Worm (Caenorhabditis elegans) whole organism, L2 larva: ENCODE results near the gene srz-38.

ENCODE experiments used
- C34F6.9 ChIP-seq: fragments of 150-350 bp; optimal IDR thresholded peaks from 2 replicates; lab custom pipeline; 2014; ENCODE audit warnings: missing biosample characterization, missing genetic modification characterization
- F13H6.1 ChIP-seq: sonication (generic microtip); optimal IDR thresholded peaks from 2 replicates; lab custom pipeline; 2016; ENCODE audit warnings: missing genetic modification characterization, missing compliant biosample characterization
- R02D3.7 ChIP-seq: fragments of 150-350 bp; optimal IDR thresholded peaks from 2 replicates; lab custom pipeline; 2014; ENCODE audit warnings: missing biosample characterization, missing genetic modification characterization
- Y55F3AM.14 ChIP-seq: fragments of 200-800 bp; sonication (Bioruptor generic); optimal IDR thresholded peaks from 2 replicates; lab custom pipeline; 2018; ENCODE audit warnings: mild to moderate bottlenecking, missing genetic modification characterization, missing compliant biosample characterization
- ZK546.5 ChIP-seq: sonication (generic microtip); optimal IDR thresholded peaks from 2 replicates; lab custom pipeline; 2017; ENCODE audit warnings: missing biosample characterization, missing genetic modification characterization
- alr-1 ChIP-seq: fragments of 150-350 bp; optimal IDR thresholded peaks from 2 replicates; lab custom pipeline; 2014; ENCODE audit warnings: missing biosample characterization, missing genetic modification characterization
- aly-2 ChIP-seq: fragments of 150-350 bp; optimal IDR thresholded peaks from 2 replicates; lab custom pipeline; 2014; ENCODE audit warnings: missing biosample characterization, missing genetic modification characterization
- ama-1 ChIP-seq: fragments of 150-350 bp; optimal IDR thresholded peaks from 2 replicates; lab custom pipeline; 2018; ENCODE audit warnings: inconsistent platforms
- blmp-1 ChIP-seq: sonication (generic microtip); optimal IDR thresholded peaks from 2 replicates; lab custom pipeline; 2017; ENCODE audit warnings: missing genetic modification characterization, mild to moderate bottlenecking, missing compliant biosample characterization, antibody characterized with exemption, moderate library complexity; ENCODE audit not compliant: insufficient read depth
- ceh-16 ChIP-seq: fragments of 150-350 bp; optimal IDR thresholded peaks from 2 replicates; lab custom pipeline; 2014; ENCODE audit warnings: missing biosample characterization, missing genetic modification characterization
- ceh-82 ChIP-seq: fragments of 150-350 bp; optimal IDR thresholded peaks from 2 replicates; lab custom pipeline; 2014; ENCODE audit warnings: missing biosample characterization, missing genetic modification characterization
- crh-2 ChIP-seq: sonication (generic microtip); optimal IDR thresholded peaks from 2 replicates; lab custom pipeline; 2017; ENCODE audit warnings: missing biosample characterization, missing genetic modification characterization
- dmd-4 ChIP-seq: sonication (generic microtip); optimal IDR thresholded peaks from 2 replicates; lab custom pipeline; 2017; ENCODE audit warnings: missing biosample characterization, missing genetic modification characterization
- elt-1 ChIP-seq: fragments of 150-350 bp; optimal IDR thresholded peaks from 2 replicates; lab custom pipeline; 2014; ENCODE audit warnings: missing biosample characterization, missing genetic modification characterization
- elt-3 ChIP-seq: sonication (generic microtip); optimal IDR thresholded peaks from 2 replicates; lab custom pipeline; 2017; ENCODE audit warnings: missing biosample characterization, missing genetic modification characterization
- gmeb-1 ChIP-seq: fragments of 150-350 bp; optimal IDR thresholded peaks from 2 replicates; lab custom pipeline; 2014; ENCODE audit warnings: missing biosample characterization, missing genetic modification characterization
- lsy-2 ChIP-seq, 2 experiments: fragments of 150-350 bp in 1 of 2; sonication (generic microtip) in 1 of 2; optimal IDR thresholded peaks; 2 replicates each; lab custom pipeline; 2014 to 2017; ENCODE audit warnings: missing biosample characterization in 2 of 2, missing genetic modification characterization in 2 of 2
- mab-5 ChIP-seq: fragments of 150-350 bp; optimal IDR thresholded peaks from 2 replicates; lab custom pipeline; 2014; ENCODE audit warnings: missing biosample characterization, missing genetic modification characterization
- mdl-1 ChIP-seq, 2 experiments: fragments of 150-350 bp in 1 of 2; sonication (generic microtip) in 1 of 2; optimal IDR thresholded peaks; 2 replicates each; lab custom pipeline; 2017; ENCODE audit warnings: missing biosample characterization in 2 of 2, missing genetic modification characterization in 2 of 2
- nhr-11 ChIP-seq: fragments of 150-350 bp; optimal IDR thresholded peaks from 2 replicates; lab custom pipeline; 2014; ENCODE audit warnings: missing biosample characterization, missing genetic modification characterization
- nhr-12 ChIP-seq: fragments of 150-350 bp; optimal IDR thresholded peaks from 2 replicates; lab custom pipeline; 2014; ENCODE audit warnings: missing biosample characterization, missing genetic modification characterization
- nhr-129 ChIP-seq: fragments of 150-350 bp; optimal IDR thresholded peaks from 2 replicates; lab custom pipeline; 2014; ENCODE audit warnings: missing biosample characterization, missing genetic modification characterization
- nhr-21 ChIP-seq: fragments of 150-350 bp; optimal IDR thresholded peaks from 2 replicates; lab custom pipeline; 2014; ENCODE audit warnings: missing biosample characterization, missing genetic modification characterization
- nhr-23 ChIP-seq: fragments of 150-350 bp; optimal IDR thresholded peaks from 2 replicates; lab custom pipeline; 2014; ENCODE audit warnings: missing biosample characterization, missing genetic modification reagents, missing genetic modification characterization
- nhr-237 ChIP-seq: fragments of 150-350 bp; optimal IDR thresholded peaks from 2 replicates; lab custom pipeline; 2014; ENCODE audit warnings: missing biosample characterization, missing genetic modification characterization
- nhr-25 ChIP-seq: fragments of 150-350 bp; sonication (generic microtip); optimal IDR thresholded peaks from 3 replicates; lab custom pipeline; 2014; ENCODE audit warnings: missing biosample characterization, missing genetic modification characterization
- nhr-6 ChIP-seq: fragments of 150-350 bp; optimal IDR thresholded peaks from 2 replicates; lab custom pipeline; 2014; ENCODE audit warnings: missing biosample characterization, missing genetic modification characterization
- nhr-77 ChIP-seq: fragments of 150-350 bp; optimal IDR thresholded peaks from 2 replicates; lab custom pipeline; 2014; ENCODE audit warnings: missing biosample characterization, missing genetic modification characterization
- peb-1 ChIP-seq: fragments of 150-350 bp; optimal IDR thresholded peaks from 2 replicates; lab custom pipeline; 2014; ENCODE audit warnings: missing biosample characterization, missing genetic modification characterization
- sem-4 ChIP-seq: fragments of 150-350 bp; optimal IDR thresholded peaks from 2 replicates; lab custom pipeline; 2014; ENCODE audit warnings: missing biosample characterization, missing genetic modification reagents, missing genetic modification characterization
- sma-9 ChIP-seq, 2 experiments: fragments of 150-350 bp in 1 of 2; sonication (generic microtip) in 1 of 2; optimal IDR thresholded peaks; 2 replicates each; lab custom pipeline; 2014 to 2016; ENCODE audit warnings: missing genetic modification characterization in 2 of 2, mild to moderate bottlenecking in 1 of 2, missing biosample characterization in 1 of 2, missing compliant biosample characterization in 1 of 2, missing genetic modification reagents in 1 of 2, moderate library complexity in 1 of 2
- snpc-4 ChIP-seq: fragments of 150-350 bp; optimal IDR thresholded peaks from 2 replicates; lab custom pipeline; 2014; ENCODE audit warnings: missing biosample characterization, missing genetic modification characterization
- unc-39 ChIP-seq: fragments of 150-350 bp; optimal IDR thresholded peaks from 2 replicates; lab custom pipeline; 2014; ENCODE audit warnings: missing biosample characterization, missing genetic modification characterization
- unc-55 ChIP-seq: fragments of 150-350 bp; sonication (generic microtip); optimal IDR thresholded peaks from 3 replicates; lab custom pipeline; 2014; ENCODE audit warnings: missing biosample characterization, missing genetic modification reagents, missing genetic modification characterization
- zag-1 ChIP-seq: fragments of 150-350 bp; optimal IDR thresholded peaks from 2 replicates; lab custom pipeline; 2014; ENCODE audit warnings: missing biosample characterization, missing genetic modification characterization
- ztf-1 ChIP-seq: fragments of 200-800 bp; sonication (Bioruptor generic); conservative IDR thresholded peaks from 2 replicates; pipeline ENCODE4 v1.3.6; 2022; ENCODE audit warnings: missing genetic modification characterization, missing compliant biosample characterization
- ztf-11 ChIP-seq: sonication (generic microtip); optimal IDR thresholded peaks from 2 replicates; lab custom pipeline; 2017; ENCODE audit warnings: missing biosample characterization, missing genetic modification characterization
- ztf-4 ChIP-seq: fragments of 150-350 bp; optimal IDR thresholded peaks from 2 replicates; lab custom pipeline; 2014; ENCODE audit warnings: missing biosample characterization, missing genetic modification characterization

The srz-38 gene

DNA sequence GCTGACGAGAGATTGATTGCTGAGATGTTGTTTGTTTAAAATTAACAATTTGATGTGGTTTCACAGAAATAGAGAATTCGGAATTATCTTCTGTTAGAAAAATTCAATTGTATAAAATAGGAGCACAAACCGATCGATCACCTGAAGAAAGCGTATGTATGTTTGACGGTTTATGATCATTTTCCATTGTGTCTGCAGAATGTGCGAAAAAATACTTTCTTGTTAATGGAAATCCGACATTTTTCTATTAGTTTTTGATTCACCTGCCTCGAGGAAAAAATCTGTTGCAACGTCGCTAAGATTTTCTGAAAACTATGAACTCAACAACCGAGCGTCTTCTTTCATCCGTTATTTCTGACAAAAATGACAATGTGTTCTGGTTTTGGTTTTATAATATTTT lies 1.6 kb downstream of the srz-38 start, which contains the start of gene C35D6.13:
Gene C35D6.13, plus strand, starts transcription at position 301 of the 400 bp plus-strand sequence.
- TF ChIP-seq R02D3.7 (tag; lab: Kevin White, UChicago) (no peak), nhr-6 (tag; lab: Kevin White, UChicago) (no peak), Y55F3AM.14 (GFP tag; lab: Kevin White, UChicago) (no peak), nhr-237 (tag; lab: Kevin White, UChicago) (no peak), mdl-1 (tag; optimal IDR thresholded peaks at IDR 0.05; lab: Kevin White, UChicago) (no peak), unc-39 (tag; lab: Kevin White, UChicago) (no peak), lsy-2 (tag; optimal IDR thresholded peaks at IDR 0.05; lab: Kevin White, UChicago) (no peak), nhr-77 (tag; lab: Kevin White, UChicago) (no peak), elt-1 (tag; lab: Kevin White, UChicago) (no peak), aly-2 (tag; lab: Kevin White, UChicago) (no peak), sma-9 (GFP tag; optimal IDR thresholded peaks at IDR 0.05; lab: Kevin White, UChicago) (no peak), sma-9 (tag; optimal IDR thresholded peaks at IDR 0.05; lab: Kevin White, UChicago) (no peak), gmeb-1 (no peak), ztf-4 (tag; lab: Kevin White, UChicago) (no peak), sem-4 (tag; lab: Kevin White, UChicago) (no peak), nhr-12 (tag; lab: Kevin White, UChicago) (no peak), ztf-1 (no peak), ceh-82 (tag; lab: Kevin White, UChicago) (no peak), dmd-4 (no peak)

ce11 chrIV:16346514-16346913 lies 11.4 kb downstream of the srz-38 start, which contains the start of gene C35D6.3:
Gene C35D6.3 (plus strand): TSS chrIV:16346814.
- TF ChIP-seq sem-4 (tag; lab: Kevin White, UChicago): no peak
- no peak for TF ChIP-seq F13H6.1 (tag; lab: Kevin White, UChicago)
- no peak for TF ChIP-seq alr-1
- no peak for TF ChIP-seq nhr-21
- no peak for TF ChIP-seq ZK546.5 (tag; lab: Kevin White, UChicago)
- TF ChIP-seq mab-5 (tag; lab: Kevin White, UChicago): no peak
- no peak for TF ChIP-seq nhr-129 (tag; lab: Kevin White, UChicago)
- TF ChIP-seq ama-1 (lab: Kevin White, UChicago): no peak
- TF ChIP-seq peb-1: no peak
- TF ChIP-seq gmeb-1: no peak
- TF ChIP-seq nhr-25 (tag; lab: Kevin White, UChicago): no peak
- TF ChIP-seq elt-3 (tag; lab: Kevin White, UChicago): no peak

ce11 chrIV:16350690-16351089 lies 15.6 kb downstream of the srz-38 start, which contains the start of gene C35D6.4:
Gene C35D6.4 (plus strand): TSS chrIV:16350990.
- no peak for TF ChIP-seq unc-55
- TF ChIP-seq ztf-4 (tag; lab: Kevin White, UChicago): no peak
- no peak for TF ChIP-seq nhr-21
- TF ChIP-seq ceh-16 (tag; lab: Kevin White, UChicago): no peak
- TF ChIP-seq snpc-4 (tag; lab: Kevin White, UChicago): no peak
- no peak for TF ChIP-seq nhr-23 (tag; lab: Kevin White, UChicago)
- TF ChIP-seq nhr-129 (tag; lab: Kevin White, UChicago): no peak
- TF ChIP-seq C34F6.9 (tag; lab: Kevin White, UChicago): no peak
- no peak for TF ChIP-seq unc-39 (tag; lab: Kevin White, UChicago)
- no peak for TF ChIP-seq Y55F3AM.14 (GFP tag; lab: Kevin White, UChicago)
- no peak for TF ChIP-seq nhr-11
- TF ChIP-seq crh-2: no peak
- TF ChIP-seq zag-1 (tag; lab: Kevin White, UChicago): no peak
- no peak for TF ChIP-seq nhr-77 (tag; lab: Kevin White, UChicago)

DNA sequence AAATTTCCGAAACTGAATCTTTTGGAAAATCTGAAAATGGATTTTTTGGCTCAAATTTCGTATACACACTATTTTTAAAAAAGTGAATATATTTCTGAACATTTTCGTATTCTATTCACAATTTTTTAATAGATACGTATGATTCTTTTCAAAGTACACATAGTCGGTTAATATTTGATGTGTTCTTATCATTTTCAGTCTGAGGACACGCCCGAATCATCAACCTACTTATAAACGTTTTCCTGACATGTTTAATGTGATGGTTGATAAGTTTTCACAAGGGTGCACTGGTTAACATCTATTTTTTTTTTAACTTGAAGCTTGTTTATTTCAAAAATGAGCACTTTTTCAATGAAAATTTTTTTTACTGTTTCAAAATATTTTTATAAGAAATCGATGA lies 29.4 kb downstream of the srz-38 start:
- TF ChIP-seq ceh-16 (tag; lab: Kevin White, UChicago) (no peak), R02D3.7 (tag; lab: Kevin White, UChicago) (no peak), peb-1 (no peak), nhr-12 (tag; lab: Kevin White, UChicago) (no peak), blmp-1 (no peak), mab-5 (tag; lab: Kevin White, UChicago) (no peak), nhr-21 (no peak), nhr-129 (tag; lab: Kevin White, UChicago) (no peak), ztf-11 (tag; lab: Kevin White, UChicago) (no peak), zag-1 (tag; lab: Kevin White, UChicago) (no peak), lsy-2 (tag; optimal IDR thresholded peaks at IDR 0.05; lab: Kevin White, UChicago) (no peak), F13H6.1 (tag; lab: Kevin White, UChicago) (no peak), unc-55 (no peak), nhr-237 (tag; lab: Kevin White, UChicago) (no peak), nhr-11 (no peak)
